Worm (Caenorhabditis elegans) whole organism, L4 larva: ENCODE results near the gene ttbk-5.

Source experiments
- F44E2.7 ChIP-seq: fragments of 200-800 bp; sonication (Bioruptor generic); IDR thresholded peaks from 2 replicates; pipeline ENCODE4 v2.1.2; 2022; ENCODE audit warnings: missing genetic modification characterization, missing compliant biosample characterization
- fos-1 ChIP-seq: fragments of 150-350 bp; optimal IDR thresholded peaks from 2 replicates; lab custom pipeline; 2014; ENCODE audit warnings: missing biosample characterization, missing genetic modification characterization
- lsy-2 ChIP-seq, 2 experiments: fragments of 150-350 bp in 1 of 2; sonication (generic microtip) in 1 of 2; optimal IDR thresholded peaks; 2 replicates each; lab custom pipeline; 2014 to 2017; ENCODE audit warnings: missing biosample characterization in 2 of 2, missing genetic modification characterization in 2 of 2
- nhr-11 ChIP-seq: fragments of 150-350 bp; optimal IDR thresholded peaks from 2 replicates; lab custom pipeline; 2014; ENCODE audit warnings: missing biosample characterization, missing genetic modification characterization
- nhr-6 ChIP-seq: fragments of 150-350 bp; optimal IDR thresholded peaks from 2 replicates; lab custom pipeline; 2014; ENCODE audit warnings: missing biosample characterization, missing genetic modification characterization

DNA sequence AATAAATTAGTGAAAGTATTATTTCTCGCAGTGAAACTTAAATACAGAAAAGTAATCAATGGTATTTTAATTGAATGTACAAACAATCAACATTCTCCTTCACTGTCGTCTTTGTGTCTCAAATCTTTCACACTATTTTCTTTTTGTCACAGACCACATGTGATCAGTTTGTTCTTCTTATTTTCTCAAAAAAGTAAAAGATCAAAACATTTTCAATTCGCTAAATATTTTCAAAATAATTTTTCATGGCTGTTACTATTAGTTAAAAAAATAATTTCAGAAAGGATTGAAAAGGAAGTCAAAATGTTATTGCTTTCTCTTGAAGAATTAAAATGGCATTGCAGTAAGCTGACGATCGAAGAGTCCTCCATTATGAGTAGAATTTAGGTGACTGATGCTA is 49.7 kb upstream of the ttbk-5 start, which contains the start of gene dhs-31:
- TF ChIP-seq F44E2.7 (no peak), nhr-11 (tag; lab: Kevin White, UChicago) (no peak), fos-1 (tag; lab: Kevin White, UChicago) (no peak), lsy-2 (tag; optimal IDR thresholded peaks at IDR 0.05; lab: Kevin White, UChicago) (no peak), nhr-6 (tag; lab: Kevin White, UChicago) (no peak)
